Fruit fly (Drosophila melanogaster) whole organism, prepupa: ENCODE measurements around the gene Jwa.

Experiments used
- Blimp-1 ChIP-seq: fragments of 200-800 bp; sonication (Bioruptor generic); optimal IDR thresholded peaks from 3 replicates; lab custom pipeline; 2017; ENCODE audit warnings: missing biosample characterization, missing genetic modification characterization, mild to moderate bottlenecking, moderate library complexity, missing genetic modification reagents
- CG10631 ChIP-seq: fragments of 200-800 bp; sonication (Bioruptor generic); optimal IDR thresholded peaks from 2 replicates; lab custom pipeline; 2016; ENCODE audit warnings: missing biosample characterization, missing genetic modification characterization
- CG10669 ChIP-seq: fragments of 200-800 bp; sonication (Bioruptor generic); optimal IDR thresholded peaks from 3 replicates; lab custom pipeline; 2018; ENCODE audit warnings: missing biosample characterization, mild to moderate bottlenecking, missing genetic modification characterization, moderate library complexity
- CG11762 ChIP-seq: fragments of 200-800 bp; sonication (Bioruptor generic); optimal IDR thresholded peaks from 3 replicates; lab custom pipeline; 2016; ENCODE audit warnings: missing biosample characterization, missing genetic modification characterization; ENCODE audit not compliant: insufficient read depth
- CG11902 ChIP-seq: fragments of 200-800 bp; sonication (Bioruptor generic); optimal IDR thresholded peaks from 3 replicates; lab custom pipeline; 2016; ENCODE audit warnings: missing biosample characterization, missing genetic modification characterization
- CG15336 ChIP-seq: fragments of 200-800 bp; sonication (Bioruptor generic); IDR thresholded peaks from 2 replicates; pipeline ENCODE4 v1.3.6; 2022; ENCODE audit warnings: missing biosample characterization, missing genetic modification characterization
- CG1621 ChIP-seq: fragments of 200-800 bp; sonication (Bioruptor generic); optimal IDR thresholded peaks from 3 replicates; lab custom pipeline; 2018; ENCODE audit warnings: missing biosample characterization, mild to moderate bottlenecking, missing genetic modification characterization
- CG31627 ChIP-seq: fragments of 200-800 bp; sonication (Bioruptor generic); optimal IDR thresholded peaks from 3 replicates; lab custom pipeline; 2016; ENCODE audit warnings: missing biosample characterization, missing genetic modification characterization
- CG32006 ChIP-seq: fragments of 200-800 bp; sonication (Bioruptor generic); optimal IDR thresholded peaks from 3 replicates; lab custom pipeline; 2017; ENCODE audit warnings: missing biosample characterization, mild to moderate bottlenecking, missing genetic modification characterization
- CG3919 ChIP-seq: fragments of 200-800 bp; sonication (Bioruptor generic); optimal IDR thresholded peaks from 3 replicates; lab custom pipeline; 2016; ENCODE audit warnings: missing biosample characterization, missing genetic modification characterization
- CG6163 ChIP-seq: fragments of 200-800 bp; sonication (Bioruptor generic); IDR thresholded peaks from 3 replicates; pipeline ENCODE4 v1.3.6; 2022; ENCODE audit warnings: missing biosample characterization, missing genetic modification characterization
- CG6792 ChIP-seq: fragments of 200-800 bp; sonication (Bioruptor generic); optimal IDR thresholded peaks from 3 replicates; lab custom pipeline; 2016; ENCODE audit warnings: missing biosample characterization, missing genetic modification characterization
- CG6854 ChIP-seq: fragments of 200-800 bp; sonication (Bioruptor generic); optimal IDR thresholded peaks from 2 replicates; lab custom pipeline; 2017; ENCODE audit warnings: missing biosample characterization, mild to moderate bottlenecking, missing genetic modification characterization
- CG7368 ChIP-seq: fragments of 200-800 bp; sonication (Bioruptor generic); optimal IDR thresholded peaks from 3 replicates; lab custom pipeline; 2016; ENCODE audit warnings: missing biosample characterization, missing genetic modification characterization
- CG8319 ChIP-seq: fragments of 200-800 bp; sonication (Bioruptor generic); optimal IDR thresholded peaks from 3 replicates; lab custom pipeline; 2016; ENCODE audit warnings: missing biosample characterization, missing genetic modification characterization
- CG9139 ChIP-seq: fragments of 200-800 bp; sonication (Bioruptor generic); optimal IDR thresholded peaks from 3 replicates; lab custom pipeline; 2017; ENCODE audit warnings: missing biosample characterization, mild to moderate bottlenecking, missing genetic modification characterization
- Eip75B ChIP-seq: fragments of 200-800 bp; sonication (Bioruptor generic); optimal IDR thresholded peaks from 3 replicates; lab custom pipeline; 2016; ENCODE audit warnings: missing biosample characterization, missing genetic modification characterization
- Eip78C ChIP-seq: fragments of 200-800 bp; sonication (Bioruptor generic); peaks from one replicate; lab custom pipeline; 2016; ENCODE audit warnings: missing biosample characterization, missing genetic modification characterization
- Eip93F ChIP-seq: fragments of 200-800 bp; sonication (Bioruptor generic); optimal IDR thresholded peaks from 2 replicates; lab custom pipeline; 2016; ENCODE audit warnings: missing biosample characterization, mild to moderate bottlenecking, missing genetic modification characterization
- Ets96B ChIP-seq: fragments of 200-800 bp; optimal IDR thresholded peaks from 2 replicates; lab custom pipeline; 2019; ENCODE audit warnings: missing biosample characterization, mild to moderate bottlenecking, missing genetic modification characterization, moderate library complexity
- Gug ChIP-seq: fragments of 200-800 bp; sonication (Bioruptor generic); IDR thresholded peaks from 2 replicates; pipeline ENCODE4 v1.3.6; 2022; ENCODE audit warnings: missing biosample characterization, missing genetic modification characterization
- Hr38 ChIP-seq: sonication (Bioruptor generic); optimal IDR thresholded peaks from 2 replicates; lab custom pipeline; 2016; ENCODE audit warnings: missing biosample characterization, missing genetic modification characterization
- Hr39 ChIP-seq: fragments of 200-800 bp; sonication (Bioruptor generic); optimal IDR thresholded peaks from 2 replicates; lab custom pipeline; 2016; ENCODE audit warnings: missing biosample characterization, missing genetic modification characterization
- Hr4 ChIP-seq: fragments of 200-800 bp; sonication (Bioruptor generic); optimal IDR thresholded peaks from 3 replicates; lab custom pipeline; 2016; ENCODE audit warnings: missing biosample characterization, missing genetic modification characterization
- Met ChIP-seq: fragments of 200-800 bp; sonication (Bioruptor generic); optimal IDR thresholded peaks from 3 replicates; lab custom pipeline; 2016; ENCODE audit warnings: missing biosample characterization, missing genetic modification characterization
- OdsH ChIP-seq: fragments of 200-800 bp; sonication (Bioruptor generic); optimal IDR thresholded peaks from 3 replicates; lab custom pipeline; 2016; ENCODE audit warnings: missing biosample characterization, missing genetic modification characterization
- Smox ChIP-seq: fragments of 200-800 bp; sonication (Bioruptor generic); optimal IDR thresholded peaks from 3 replicates; lab custom pipeline; 2016; ENCODE audit warnings: missing biosample characterization, missing genetic modification characterization
- Sox102F ChIP-seq: fragments of 200-800 bp; sonication (Bioruptor generic); optimal IDR thresholded peaks from 2 replicates; lab custom pipeline; 2016; ENCODE audit warnings: missing biosample characterization, mild to moderate bottlenecking, missing genetic modification characterization
- achi ChIP-seq: fragments of 200-800 bp; sonication (Bioruptor generic); optimal IDR thresholded peaks from 3 replicates; lab custom pipeline; 2016; ENCODE audit warnings: missing biosample characterization, missing genetic modification characterization
- acj6 ChIP-seq: fragments of 200-800 bp; sonication (Bioruptor generic); optimal IDR thresholded peaks from 3 replicates; lab custom pipeline; 2016; ENCODE audit warnings: missing biosample characterization, missing genetic modification characterization
- cyc ChIP-seq: fragments of 200-800 bp; sonication (Bioruptor generic); optimal IDR thresholded peaks from 3 replicates; lab custom pipeline; 2016; ENCODE audit warnings: missing biosample characterization, missing genetic modification characterization
- dac ChIP-seq: fragments of 200-800 bp; sonication (Bioruptor generic); optimal IDR thresholded peaks from 2 replicates; lab custom pipeline; 2017; ENCODE audit warnings: missing biosample characterization, mild to moderate bottlenecking, missing genetic modification characterization
- dsx ChIP-seq: fragments of 200-800 bp; optimal IDR thresholded peaks from 3 replicates; lab custom pipeline; 2019; ENCODE audit warnings: missing biosample characterization, mild to moderate bottlenecking, missing genetic modification characterization, moderate library complexity; ENCODE audit not compliant: poor library complexity, severe bottlenecking
- eg ChIP-seq: fragments of 200-800 bp; sonication (Bioruptor generic); IDR thresholded peaks from 3 replicates; pipeline ENCODE4 v1.3.6; 2022; ENCODE audit warnings: missing biosample characterization, missing genetic modification characterization
- esn ChIP-seq: fragments of 200-800 bp; sonication (Bioruptor generic); optimal IDR thresholded peaks from 2 replicates; lab custom pipeline; 2016; ENCODE audit warnings: missing biosample characterization, mild to moderate bottlenecking, missing genetic modification characterization, moderate library complexity
- fd59A ChIP-seq: fragments of 200-800 bp; sonication (Bioruptor generic); optimal IDR thresholded peaks from 2 replicates; lab custom pipeline; 2017; ENCODE audit warnings: missing biosample characterization, mild to moderate bottlenecking, missing genetic modification characterization, missing genetic modification reagents
- fkh ChIP-seq: fragments of 200-800 bp; sonication (Bioruptor generic); optimal IDR thresholded peaks from 3 replicates; lab custom pipeline; 2017; ENCODE audit warnings: missing biosample characterization, mild to moderate bottlenecking, missing genetic modification characterization, moderate library complexity
- lz ChIP-seq: fragments of 200-800 bp; sonication (Bioruptor generic); optimal IDR thresholded peaks from 3 replicates; lab custom pipeline; 2016; ENCODE audit warnings: missing biosample characterization, missing genetic modification characterization
- net ChIP-seq: fragments of 200-800 bp; sonication (Bioruptor generic); optimal IDR thresholded peaks from 3 replicates; lab custom pipeline; 2016; ENCODE audit warnings: missing biosample characterization, missing genetic modification characterization
- pdm3 ChIP-seq: fragments of 200-800 bp; sonication (Bioruptor generic); optimal IDR thresholded peaks from 3 replicates; lab custom pipeline; 2016; ENCODE audit warnings: missing biosample characterization, missing genetic modification characterization
- spab ChIP-seq: fragments of 200-800 bp; sonication (Bioruptor generic); optimal IDR thresholded peaks from 2 replicates; lab custom pipeline; 2017; ENCODE audit warnings: missing biosample characterization, mild to moderate bottlenecking, missing genetic modification characterization, missing genetic modification reagents
- ss ChIP-seq, 2 experiments: fragments of 200-800 bp; sonication (Bioruptor generic); optimal IDR thresholded peaks; 2 replicates in 1 of 2; 3 replicates in 1 of 2; lab custom pipeline; 2017 to 2018; ENCODE audit warnings: mild to moderate bottlenecking in 2 of 2, missing biosample characterization in 2 of 2, missing genetic modification characterization in 2 of 2, moderate library complexity in 1 of 2
- svp ChIP-seq: fragments of 200-800 bp; sonication (Bioruptor generic); peaks from one replicate; lab custom pipeline; 2016; ENCODE audit warnings: missing biosample characterization, missing genetic modification characterization
- topi ChIP-seq: fragments of 200-800 bp; sonication (Bioruptor generic); optimal IDR thresholded peaks from 3 replicates; lab custom pipeline; 2016; ENCODE audit warnings: missing biosample characterization, missing genetic modification characterization
- vri ChIP-seq: fragments of 200-800 bp; sonication (Bioruptor generic); optimal IDR thresholded peaks from 3 replicates; lab custom pipeline; 2016; ENCODE audit warnings: missing biosample characterization, mild to moderate bottlenecking, missing genetic modification characterization

The Jwa gene

DNA sequence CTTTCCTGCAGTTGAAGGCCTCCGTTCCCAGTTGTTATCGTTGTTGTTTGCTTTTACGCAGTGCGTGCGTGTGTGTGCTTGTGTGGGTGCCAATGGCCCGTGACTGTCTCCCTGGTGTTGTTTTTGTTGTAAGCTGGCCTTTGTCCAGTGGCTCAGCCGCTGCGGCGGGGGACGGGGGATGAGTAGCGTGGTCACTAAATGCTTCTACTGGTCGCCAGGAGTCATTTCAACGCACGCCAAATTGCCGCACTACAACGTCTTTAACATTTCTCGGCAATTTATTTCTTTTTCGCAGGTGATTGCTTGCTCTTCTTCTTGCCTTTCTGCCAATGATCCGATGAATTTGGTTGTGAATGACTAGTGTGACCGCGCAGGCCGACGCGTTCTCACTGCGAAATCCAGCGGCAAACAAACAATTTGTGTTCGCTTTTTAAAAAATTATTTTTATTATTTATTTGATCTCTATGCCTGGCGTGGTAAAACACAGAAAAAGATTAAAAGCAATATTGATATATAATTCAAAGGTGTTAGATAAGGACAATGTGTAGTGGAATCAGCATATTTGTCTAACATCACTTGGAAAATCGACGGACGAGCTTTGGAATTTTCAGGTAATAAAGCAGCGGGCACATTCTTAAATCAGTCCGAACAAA is 2.9 kb upstream of the Jwa start, which contains the start of the genes Faf2 and Grip71 (continued):
- peak; percentile 28 for TF ChIP-seq CG7368
- peak; percentile 88 for TF ChIP-seq acj6
- TF ChIP-seq CG15336 (GFP tag; lab: Robert Waterston, UW), result peak; percentile 61; the same call in 1 of the 2 replicates
- TF ChIP-seq Hr39 (GFP tag; lab: Kevin White, UChicago), result peak; percentile 91
- peak; percentile 21 for TF ChIP-seq Blimp-1 (GFP tag; lab: Kevin White, UChicago)
- TF ChIP-seq Smox (GFP tag; lab: Kevin White, UChicago), result peak; percentile 81
- TF ChIP-seq ss (GFP tag; optimal IDR thresholded peaks at IDR 0.05; lab: Kevin White, UChicago), result peak; percentile 56 to 74
- peak; percentile 49 for TF ChIP-seq CG9139 (GFP tag; lab: Kevin White, UChicago)
- peak; percentile 79 for TF ChIP-seq topi (GFP tag; lab: Kevin White, UChicago)
- TF ChIP-seq CG8319 (GFP tag; lab: Kevin White, UChicago), result peak; percentile 68
- peak; percentile 63 for TF ChIP-seq Sox102F (GFP tag; lab: Kevin White, UChicago)

DNA sequence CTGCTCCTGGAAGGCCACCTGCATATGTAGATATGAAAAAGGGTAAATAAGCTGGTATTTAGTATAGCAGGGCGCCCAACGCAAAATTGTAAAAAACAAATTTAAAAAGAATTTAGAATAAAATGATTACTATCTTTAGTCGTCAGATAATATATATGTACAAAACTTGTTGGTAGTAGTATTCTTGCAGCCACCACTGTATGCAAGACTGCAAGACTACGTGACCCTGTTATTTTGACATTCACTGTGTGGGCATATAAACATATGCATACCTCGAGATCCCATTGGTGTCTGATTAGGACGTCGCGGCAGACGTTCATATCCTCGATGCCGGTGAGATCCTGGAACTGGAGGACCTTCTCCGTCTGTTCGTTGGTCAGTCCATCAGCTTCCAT is 2.3 kb upstream of the Jwa start:
- TF ChIP-seq fd59A (GFP tag; lab: Kevin White, UChicago) (peak; percentile 9), Hr4 (peak; percentile 71), achi (GFP tag; lab: Kevin White, UChicago) (peak; percentile 54), CG10669 (GFP tag; lab: Kevin White, UChicago) (peak; percentile 11), esn (peak; percentile 63), Smox (GFP tag; lab: Kevin White, UChicago) (peak; percentile 63), acj6 (peak; percentile 27), cyc (peak; percentile 34), Hr39 (GFP tag; lab: Kevin White, UChicago) (peak; percentile 58), CG10631 (GFP tag; lab: Kevin White, UChicago) (peak; percentile 44), Gug (GFP tag; lab: Robert Waterston, UW) (no peak), eg (0 out of 3 replicates have a peak, but pooled peaks have one; percentile 54), CG7368 (peak; percentile 47), ss (GFP tag; optimal IDR thresholded peaks at IDR 0.05; lab: Kevin White, UChicago) (no peak), CG3919 (GFP tag; lab: Kevin White, UChicago) (peak; percentile 65), net (GFP tag; lab: Kevin White, UChicago) (peak; percentile 55), spab (no peak), CG6163 (GFP tag; lab: Robert Waterston, UW) (peak; percentile 13; the same call in 1 of the 3 replicates), Blimp-1 (GFP tag; lab: Kevin White, UChicago) (no peak), Sox102F (GFP tag; lab: Kevin White, UChicago) (peak; percentile 19), vri (GFP tag; lab: Kevin White, UChicago) (no peak), CG32006 (GFP tag; lab: Kevin White, UChicago) (peak; percentile 9), OdsH (GFP tag; lab: Kevin White, UChicago) (peak; percentile 60), CG8319 (GFP tag; lab: Kevin White, UChicago) (peak; percentile 10), CG31627 (peak; percentile 63), dac (GFP tag; lab: Kevin White, UChicago) (no peak), Eip78C (peak; percentile 89), Hr38 (GFP tag; lab: Kevin White, UChicago) (peak; percentile 5), pdm3 (GFP tag; lab: Kevin White, UChicago) (peak; percentile 56), CG6854 (no peak), svp (no peak), lz (GFP tag; lab: Kevin White, UChicago) (peak; percentile 61), Ets96B (tag; lab: Kevin White, UChicago) (no peak), CG1621 (tag; lab: Kevin White, UChicago) (no peak), topi (GFP tag; lab: Kevin White, UChicago) (peak; percentile 62), Eip75B (peak; percentile 44), CG15336 (GFP tag; lab: Robert Waterston, UW) (0 out of 2 replicates have a peak, but pooled peaks have one; percentile 15), dsx (GFP tag; lab: Kevin White, UChicago) (no peak), CG6792 (GFP tag; lab: Kevin White, UChicago) (peak; percentile 38), Eip93F (GFP tag; lab: Kevin White, UChicago) (no peak), Met (peak; percentile 56), CG11762 (peak; percentile 14), fkh (peak; percentile 61), CG11902 (peak; percentile 3)
